Worm (Caenorhabditis elegans): Measurements from ENCODE around the gene F54F7.6.

Gene F54F7.6

DNA sequence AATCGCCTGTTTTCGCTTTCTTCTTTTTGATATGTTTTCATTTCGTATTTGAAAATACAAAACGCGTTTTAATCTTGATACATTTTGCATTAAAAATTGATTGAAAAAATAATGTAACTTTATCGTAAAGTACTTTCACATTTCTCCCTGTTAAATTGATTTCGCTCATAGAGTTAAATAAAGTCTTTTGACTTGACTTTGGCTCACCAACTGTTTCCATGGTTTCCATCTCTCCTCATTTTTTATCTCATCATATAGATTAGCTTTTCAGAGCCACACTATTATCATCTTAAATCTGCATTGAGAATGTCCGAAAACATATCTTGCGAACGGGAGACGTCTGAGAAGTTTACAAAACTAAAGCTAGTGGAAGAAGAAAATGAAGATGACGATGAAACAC is 1.9 kb upstream of the F54F7.6 start, which contains the start of gene F54F7.10:
Gene F54F7.10 (plus strand): TSS at position 301 of the 400 bp plus-strand sequence.
- TF ChIP-seq unc-62 (GFP tag; optimal IDR thresholded peaks at IDR 0.05) (no peak), ceh-16 (tag; optimal IDR thresholded peaks at IDR 0.05) (no peak), ZK546.5 (tag; optimal IDR thresholded peaks at IDR 0.05) (no peak), nhr-28 (tag; optimal IDR thresholded peaks at IDR 0.05) (no peak), fkh-2 (tag; optimal IDR thresholded peaks at IDR 0.05) (no peak), pha-4 (tag; optimal IDR thresholded peaks at IDR 0.05) (no peak), pqm-1 (tag; optimal IDR thresholded peaks at IDR 0.05) (no peak), zag-1 (tag; optimal IDR thresholded peaks at IDR 0.05) (no peak), ceh-9 (tag; optimal IDR thresholded peaks at IDR 0.05) (no peak), elt-1 (tag; optimal IDR thresholded peaks at IDR 0.05) (no peak), mdl-1 (tag; optimal IDR thresholded peaks at IDR 0.05) (no peak), egl-5 (tag; optimal IDR thresholded peaks at IDR 0.05) (no peak), ama-1 (optimal IDR thresholded peaks at IDR 0.05) (no peak), nhr-25 (tag; optimal IDR thresholded peaks at IDR 0.05) (no peak), ztf-4 (tag; optimal IDR thresholded peaks at IDR 0.05) (no peak), mml-1 (tag; optimal IDR thresholded peaks at IDR 0.05) (no peak), tbx-2 (tag; optimal IDR thresholded peaks at IDR 0.05) (no peak), jun-1 (tag; optimal IDR thresholded peaks at IDR 0.05) (no peak), ceh-28 (tag; optimal IDR thresholded peaks at IDR 0.05) (no peak), nhr-77 (tag; optimal IDR thresholded peaks at IDR 0.05) (no peak)

DNA sequence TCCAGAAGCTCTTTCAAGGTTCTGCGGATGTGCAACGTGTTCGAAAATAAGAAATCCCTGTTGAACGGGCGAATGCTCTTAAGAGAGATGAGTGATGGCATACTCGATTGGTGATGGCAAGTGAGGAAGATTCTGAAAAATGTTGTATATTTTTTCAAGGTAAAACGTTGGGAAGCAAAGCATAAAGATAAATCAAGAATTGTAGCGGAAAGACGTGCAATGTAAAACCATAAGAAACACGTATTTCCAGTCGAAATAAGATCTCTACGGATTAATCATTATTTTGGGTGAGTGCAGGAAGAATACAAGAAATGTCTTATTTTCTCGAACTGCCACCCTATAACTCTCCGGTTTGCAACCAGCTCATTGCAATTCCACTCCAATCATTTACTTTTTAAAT is 4.1 kb downstream of the F54F7.6 start, which contains the start of gene dot-1.2:
Gene dot-1.2 (minus strand): TSS at position 101 of the 400 bp plus-strand sequence.
- TF ChIP-seq nhr-76 (tag; optimal IDR thresholded peaks at IDR 0.05), result no peak
- TF ChIP-seq zag-1 (tag; optimal IDR thresholded peaks at IDR 0.05), result no peak
- no peak for TF ChIP-seq eor-1 (tag; optimal IDR thresholded peaks at IDR 0.05)
- TF ChIP-seq nhr-25 (tag; optimal IDR thresholded peaks at IDR 0.05), result no peak
- TF ChIP-seq sea-2 (GFP tag; optimal IDR thresholded peaks at IDR 0.05), result no peak
- no peak for TF ChIP-seq egl-5 (tag; optimal IDR thresholded peaks at IDR 0.05)
- no peak for TF ChIP-seq fos-1 (tag; optimal IDR thresholded peaks at IDR 0.05)
- no peak for TF ChIP-seq nhr-67 (tag; optimal IDR thresholded peaks at IDR 0.05)
- no peak for TF ChIP-seq nfya-1 (tag; optimal IDR thresholded peaks at IDR 0.05; ENCODE audit: insufficient read depth)
- no peak for TF ChIP-seq ztf-4 (tag; optimal IDR thresholded peaks at IDR 0.05)
- TF ChIP-seq elt-1 (tag; optimal IDR thresholded peaks at IDR 0.05), result no peak

DNA sequence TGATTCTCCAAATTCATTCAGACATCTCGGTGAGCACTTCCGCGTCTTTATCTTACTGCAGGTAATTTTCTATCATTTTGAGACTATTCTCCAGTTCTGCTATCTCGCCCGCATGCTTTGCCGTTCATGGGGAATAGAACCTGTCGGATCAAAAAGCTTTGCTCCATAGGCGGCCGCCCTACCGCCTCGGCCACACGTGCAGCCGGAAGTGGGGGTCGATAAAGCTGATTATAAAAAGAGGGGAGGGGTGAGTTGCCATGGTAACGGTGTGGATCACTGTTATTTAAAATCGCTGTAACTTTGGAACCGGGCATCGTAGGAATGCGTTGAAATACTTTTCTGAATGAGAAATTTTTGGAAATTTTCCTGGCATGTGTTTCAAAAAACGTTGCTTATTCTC is 5.2 kb downstream of the F54F7.6 start:
- no peak for TF ChIP-seq elt-3 (tag; optimal IDR thresholded peaks at IDR 0.05)
- no peak for TF ChIP-seq fos-1 (tag; optimal IDR thresholded peaks at IDR 0.05)
- no peak for TF ChIP-seq ceh-28 (tag; optimal IDR thresholded peaks at IDR 0.05)
- TF ChIP-seq hmg-11 (tag; optimal IDR thresholded peaks at IDR 0.05), result no peak
- TF ChIP-seq ceh-16 (tag; optimal IDR thresholded peaks at IDR 0.05), result no peak
- no peak for TF ChIP-seq ama-1 (optimal IDR thresholded peaks at IDR 0.05)
- TF ChIP-seq ZK546.5 (tag; optimal IDR thresholded peaks at IDR 0.05), result no peak

DNA sequence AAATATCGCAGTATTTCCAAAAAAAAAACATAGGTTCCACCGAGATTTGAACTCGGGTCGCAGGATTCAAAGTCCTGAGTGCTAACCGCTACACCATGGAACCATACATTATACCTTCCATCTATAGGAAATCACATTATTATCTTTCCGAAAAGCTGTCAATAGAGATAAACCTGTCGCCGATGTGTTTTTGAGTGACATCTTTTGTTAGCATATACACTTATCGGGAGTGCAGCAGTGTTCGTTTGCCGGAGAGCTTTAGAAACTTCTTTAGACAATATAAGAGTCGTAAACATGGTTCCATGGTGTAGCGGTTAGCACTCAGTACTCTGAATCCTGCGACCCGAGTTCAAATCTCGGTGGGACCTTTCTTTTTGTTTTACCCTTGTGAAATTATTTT is 7.0 kb downstream of the F54F7.6 start:
- TF ChIP-seq skn-1 (tag; optimal IDR thresholded peaks at IDR 0.05), result no peak
- TF ChIP-seq ceh-28 (tag; optimal IDR thresholded peaks at IDR 0.05), result no peak
- TF ChIP-seq aly-2 (tag; optimal IDR thresholded peaks at IDR 0.05), result no peak
- TF ChIP-seq mml-1 (tag; optimal IDR thresholded peaks at IDR 0.05), result no peak
- TF ChIP-seq sea-2 (GFP tag; optimal IDR thresholded peaks at IDR 0.05), result no peak
- TF ChIP-seq mdl-1 (tag; optimal IDR thresholded peaks at IDR 0.05), result no peak
- TF ChIP-seq ceh-9 (tag; optimal IDR thresholded peaks at IDR 0.05), result no peak
- TF ChIP-seq nhr-28 (tag; optimal IDR thresholded peaks at IDR 0.05), result no peak
- no peak for TF ChIP-seq ztf-11 (tag; optimal IDR thresholded peaks at IDR 0.05)
- TF ChIP-seq R02D3.7 (tag; optimal IDR thresholded peaks at IDR 0.05), result no peak
- no peak for TF ChIP-seq nhr-237 (tag; optimal IDR thresholded peaks at IDR 0.05)
- no peak for TF ChIP-seq ZK546.5 (tag; optimal IDR thresholded peaks at IDR 0.05)
- TF ChIP-seq nhr-67 (tag; optimal IDR thresholded peaks at IDR 0.05), result no peak
- no peak for TF ChIP-seq egl-27 (tag; optimal IDR thresholded peaks at IDR 0.05)
- TF ChIP-seq nfya-1 (tag; optimal IDR thresholded peaks at IDR 0.05; ENCODE audit: insufficient read depth), result no peak
- TF ChIP-seq fkh-2 (tag; optimal IDR thresholded peaks at IDR 0.05), result no peak

DNA sequence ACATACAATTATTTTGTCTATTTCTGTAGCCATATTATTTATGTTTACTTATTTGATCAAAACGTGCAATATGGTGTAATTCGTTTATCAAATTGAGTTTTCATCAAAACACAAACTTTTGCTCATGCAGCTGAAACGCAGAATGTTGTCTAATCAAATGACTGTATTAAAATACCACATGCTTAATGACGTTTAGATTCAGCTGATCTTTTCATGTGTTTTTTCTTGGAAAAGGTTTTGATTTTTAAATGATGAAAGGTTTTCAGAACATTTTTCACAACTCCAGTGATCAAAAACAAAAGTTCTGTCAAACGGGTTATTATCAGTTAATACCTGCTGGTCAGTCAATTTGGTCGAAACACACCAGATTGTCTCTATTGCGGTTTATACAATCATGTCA is 10.1 kb downstream of the F54F7.6 start, which contains the start of gene Y62H9A.1:
Gene Y62H9A.1 (plus strand): TSS at position 282 of the 400 bp plus-strand sequence.
- TF ChIP-seq nhr-11 (tag; optimal IDR thresholded peaks at IDR 0.05), result no peak
- TF ChIP-seq elt-2 (tag; optimal IDR thresholded peaks at IDR 0.05), result no peak
- no peak for TF ChIP-seq fos-1 (tag; optimal IDR thresholded peaks at IDR 0.05)
- TF ChIP-seq daf-12 (tag; optimal IDR thresholded peaks at IDR 0.05), result no peak
- TF ChIP-seq eor-1 (tag; optimal IDR thresholded peaks at IDR 0.05), result no peak
- no peak for TF ChIP-seq R02D3.7 (tag; optimal IDR thresholded peaks at IDR 0.05)
- TF ChIP-seq elt-1 (tag; optimal IDR thresholded peaks at IDR 0.05), result no peak
- TF ChIP-seq skn-1 (tag; optimal IDR thresholded peaks at IDR 0.05), result no peak
- no peak for TF ChIP-seq nhr-43 (tag; optimal IDR thresholded peaks at IDR 0.05; ENCODE audit: poor library complexity, severe bottlenecking)
- TF ChIP-seq aly-2 (tag; optimal IDR thresholded peaks at IDR 0.05), result no peak
- TF ChIP-seq jun-1 (tag; optimal IDR thresholded peaks at IDR 0.05), result no peak
- TF ChIP-seq zag-1 (tag; optimal IDR thresholded peaks at IDR 0.05), result no peak
- TF ChIP-seq egl-27 (tag; optimal IDR thresholded peaks at IDR 0.05), result no peak
- no peak for TF ChIP-seq unc-39 (tag; optimal IDR thresholded peaks at IDR 0.05)
- TF ChIP-seq fkh-10 (GFP tag; optimal IDR thresholded peaks at IDR 0.05), result no peak
- TF ChIP-seq ztf-11 (tag; optimal IDR thresholded peaks at IDR 0.05), result no peak
